Worm (Caenorhabditis elegans): ENCODE measurements around the gene C04C3.14.

The C04C3.14 gene

ce11 chrIV:3352019-3352418, 43.7 kb upstream of the C04C3.14 start:
- no peak for TF ChIP-seq drap-1 (GFP tag; optimal IDR thresholded peaks at IDR 0.05)
- peak; percentile 11 for TF ChIP-seq ces-1 (GFP tag; optimal IDR thresholded peaks at IDR 0.05)

- TF ChIP-seq nhr-28 (tag; optimal IDR thresholded peaks at IDR 0.05) = no peak
- TF ChIP-seq flh-1 (GFP tag; optimal IDR thresholded peaks at IDR 0.05) = no peak
- no peak for TF ChIP-seq mls-2 (tag; optimal IDR thresholded peaks at IDR 0.05)
- TF ChIP-seq drap-1 (GFP tag; optimal IDR thresholded peaks at IDR 0.05) = no peak
- no peak for TF ChIP-seq lsy-2 (tag; optimal IDR thresholded peaks at IDR 0.05)
- TF ChIP-seq sem-2 (GFP tag; optimal IDR thresholded peaks at IDR 0.05) = no peak
- TF ChIP-seq bed-3 (GFP tag; optimal IDR thresholded peaks at IDR 0.05) = no peak
- TF ChIP-seq blmp-1 (tag; optimal IDR thresholded peaks at IDR 0.05) = no peak
- TF ChIP-seq unc-62 (GFP tag; optimal IDR thresholded peaks at IDR 0.05) = no peak
- TF ChIP-seq lin-13 (tag; optimal IDR thresholded peaks at IDR 0.05) = no peak
- TF ChIP-seq ceh-39 (tag; optimal IDR thresholded peaks at IDR 0.05) = no peak
- TF ChIP-seq elt-3 (tag; optimal IDR thresholded peaks at IDR 0.05) = no peak
- TF ChIP-seq ces-1 (GFP tag; optimal IDR thresholded peaks at IDR 0.05) = no peak
- TF ChIP-seq lin-32 (GFP tag; optimal IDR thresholded peaks at IDR 0.05) = no peak
Observed at ce11 chrIV:3354757-3355156, 40.9 kb upstream of the C04C3.14 start, which contains the start of gene F42A6.1. F42A6.1 (plus strand) TSS chrIV:3355057.

DNA sequence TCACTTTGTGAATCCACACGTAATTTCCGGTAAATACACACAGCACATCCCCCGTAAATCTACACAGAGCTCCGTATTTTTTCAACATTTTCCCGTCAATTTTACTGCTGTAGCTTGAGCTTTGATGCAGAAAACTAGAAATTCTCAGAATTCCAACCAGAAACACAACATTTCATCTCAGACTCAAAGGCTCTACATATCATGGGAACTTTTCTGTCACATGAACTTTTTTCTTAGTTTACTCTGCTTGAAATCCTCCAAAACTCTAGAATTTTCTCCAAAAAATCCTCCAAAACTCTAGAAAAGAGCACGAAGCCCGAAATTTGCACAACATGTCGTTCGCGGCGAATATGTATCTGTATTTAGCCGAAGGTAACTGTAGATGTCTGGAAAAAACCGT, 32.5 kb upstream of the C04C3.14 start, which contains the start of gene Y55H10A.2:
Gene Y55H10A.2 (plus strand): TSS at position 301 of the 400 bp plus-strand sequence.
- TF ChIP-seq lin-32 (GFP tag; optimal IDR thresholded peaks at IDR 0.05) = no peak

ce11 chrIV:3363784-3364183, 31.9 kb upstream of the C04C3.14 start:
- TF ChIP-seq bed-3 (GFP tag; optimal IDR thresholded peaks at IDR 0.05) = no peak
- TF ChIP-seq pha-4 (tag; optimal IDR thresholded peaks at IDR 0.05) = no peak
- no peak for TF ChIP-seq ceh-43 (GFP tag; optimal IDR thresholded peaks at IDR 0.05)
- TF ChIP-seq zip-8 (tag; optimal IDR thresholded peaks at IDR 0.05) = no peak
- TF ChIP-seq ceh-83 (GFP tag; optimal IDR thresholded peaks at IDR 0.05) = no peak

ce11 chrIV:3368638-3369247, 26.9 kb upstream of the C04C3.14 start, which contains the start of gene vha-19:
vha-19 (plus strand) TSS chrIV:3369197.
- TF ChIP-seq nhr-76 (tag; optimal IDR thresholded peaks at IDR 0.05) = no peak
- peak; percentile 6 for TF ChIP-seq nhr-237 (tag; optimal IDR thresholded peaks at IDR 0.05)

DNA sequence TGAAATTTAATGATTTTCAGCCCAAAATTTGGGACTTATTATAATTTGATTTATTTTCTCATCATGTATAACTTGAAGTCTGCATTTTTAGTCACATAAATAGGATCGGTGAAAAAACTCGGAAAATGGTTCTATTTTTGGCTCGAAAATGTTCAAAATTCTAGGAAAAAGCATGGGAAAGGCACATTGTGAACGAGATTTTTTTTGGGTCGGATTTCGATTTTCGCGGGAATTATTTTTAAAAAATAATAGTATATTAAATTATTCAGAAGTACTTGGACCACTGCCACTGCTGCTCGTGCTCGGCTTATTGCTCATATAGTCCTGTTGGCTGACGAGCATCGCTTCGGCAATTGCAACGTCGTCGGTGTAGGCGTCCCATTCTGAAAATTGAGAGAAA, 22.3 kb upstream of the C04C3.14 start:
- no peak for TF ChIP-seq nhr-76 (tag; optimal IDR thresholded peaks at IDR 0.05)

- TF ChIP-seq zip-8 (tag; optimal IDR thresholded peaks at IDR 0.05) (no peak), ztf-11 (tag; optimal IDR thresholded peaks at IDR 0.05) (no peak), nhr-76 (tag; optimal IDR thresholded peaks at IDR 0.05) (no peak), mab-5 (tag; optimal IDR thresholded peaks at IDR 0.05) (no peak), M03D4.4 (tag; optimal IDR thresholded peaks at IDR 0.05) (no peak), elt-1 (tag; optimal IDR thresholded peaks at IDR 0.05; ENCODE audit: borderline replicate concordance, insufficient read depth) (no peak), unc-62 (GFP tag; optimal IDR thresholded peaks at IDR 0.05) (no peak)
Observed at ce11 chrIV:3378080-3378804, 17.4 kb upstream of the C04C3.14 start, which contains the start of gene otub-4. otub-4 (minus strand) TSS chrIV:3378130.

DNA sequence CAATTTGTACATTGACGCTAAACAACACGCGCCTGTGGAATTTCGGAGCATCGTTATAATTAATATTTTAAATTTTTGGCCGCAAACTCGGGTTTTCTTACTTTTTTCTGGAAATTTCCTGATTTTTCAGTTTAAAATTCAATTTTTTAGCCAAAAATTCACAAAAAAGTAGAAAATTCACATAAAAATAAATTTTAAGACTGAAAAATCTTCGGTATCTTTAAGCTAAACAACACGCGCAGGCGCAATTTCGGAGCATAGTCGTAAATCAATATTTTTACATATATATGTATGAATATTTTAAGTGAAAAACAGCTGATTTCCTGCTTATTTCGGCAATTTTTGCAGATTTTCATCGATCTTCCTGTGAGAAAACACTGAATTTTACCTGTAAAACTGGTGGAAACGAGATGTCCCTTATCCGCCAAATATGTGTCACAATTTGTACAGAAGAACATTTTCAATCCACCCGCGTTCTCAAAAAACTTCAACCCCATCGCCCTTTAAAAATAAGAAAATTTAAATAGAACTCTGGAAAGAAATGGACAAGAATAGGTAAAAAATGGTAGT, 13.3 kb upstream of the C04C3.14 start, which contains the start of gene B0546.3:
Gene B0546.3 (minus strand): TSS at position 504 of the 570 bp plus-strand sequence.
- TF ChIP-seq pha-4 (tag; optimal IDR thresholded peaks at IDR 0.05) = no peak
- TF ChIP-seq ceh-43 (GFP tag; optimal IDR thresholded peaks at IDR 0.05) = no peak
- no peak for TF ChIP-seq cnd-1 (tag; optimal IDR thresholded peaks at IDR 0.05)
- no peak for TF ChIP-seq lsy-2 (tag; optimal IDR thresholded peaks at IDR 0.05)
- TF ChIP-seq unc-39 (tag; optimal IDR thresholded peaks at IDR 0.05) = no peak
- no peak for TF ChIP-seq zip-8 (tag; optimal IDR thresholded peaks at IDR 0.05)
- no peak for TF ChIP-seq ceh-83 (GFP tag; optimal IDR thresholded peaks at IDR 0.05)
- TF ChIP-seq lin-13 (tag; optimal IDR thresholded peaks at IDR 0.05) = no peak
- TF ChIP-seq blmp-1 (tag; optimal IDR thresholded peaks at IDR 0.05) = no peak
- TF ChIP-seq mep-1 (tag; optimal IDR thresholded peaks at IDR 0.05) = no peak
- no peak for TF ChIP-seq bed-3 (GFP tag; optimal IDR thresholded peaks at IDR 0.05)
- no peak for TF ChIP-seq ztf-11 (tag; optimal IDR thresholded peaks at IDR 0.05)
- no peak for TF ChIP-seq ces-1 (GFP tag; optimal IDR thresholded peaks at IDR 0.05)
- no peak for TF ChIP-seq nhr-76 (tag; optimal IDR thresholded peaks at IDR 0.05)
- no peak for TF ChIP-seq sptf-1 (tag; optimal IDR thresholded peaks at IDR 0.05)
